Worm (Caenorhabditis elegans) whole organism, early embryonic: ENCODE results near the gene spig-10.

Experiments used
- ama-1 ChIP-seq: fragments of 150-350 bp; optimal IDR thresholded peaks from 2 replicates; lab custom pipeline; 2014
- ceh-36 ChIP-seq: sonication (generic microtip); optimal IDR thresholded peaks from 2 replicates; lab custom pipeline; 2016; ENCODE audit warnings: missing genetic modification characterization, inconsistent platforms, missing compliant biosample characterization
- tbx-37 ChIP-seq: fragments of 200-800 bp; sonication (Bioruptor generic); conservative IDR thresholded peaks from 2 replicates; pipeline ENCODE4 v1.3.6; 2022; ENCODE audit warnings: missing genetic modification reagents, missing genetic modification characterization, missing compliant biosample characterization

DNA sequence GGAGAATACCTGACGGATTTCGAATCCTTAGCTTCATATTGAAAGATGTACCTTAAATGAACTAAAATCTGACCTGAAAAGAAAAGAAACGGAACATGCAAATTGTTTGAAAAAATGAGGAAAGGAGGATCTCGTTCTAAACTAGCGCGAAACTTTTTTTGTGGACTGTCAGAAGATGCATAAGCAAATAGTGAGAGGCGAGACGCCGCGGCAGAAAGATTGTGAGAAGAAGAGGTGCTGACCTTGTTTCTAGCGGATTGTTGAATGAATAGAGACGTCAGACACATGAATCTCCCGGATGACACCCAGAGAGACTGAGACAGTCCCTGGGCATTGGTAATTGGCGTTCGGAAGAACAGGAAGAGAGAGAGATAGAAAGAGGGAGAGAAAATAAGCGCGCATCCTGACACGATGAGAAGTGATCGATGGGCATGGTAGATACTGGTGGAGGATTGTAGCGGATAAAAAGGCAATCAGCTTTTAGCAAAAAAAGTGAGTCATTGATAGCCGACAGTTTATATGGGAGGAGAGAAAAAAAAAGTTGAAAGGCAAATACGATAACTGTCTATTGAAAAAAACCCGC lies 36.0 kb upstream of the spig-10 start, which contains the start of gene ptr-15:
- TF ChIP-seq ama-1 (lab: Kevin White, UChicago) (no peak), ceh-36 (no peak), tbx-37 (GFP tag; lab: Robert Waterston, UW) (no peak)
